Fruit fly (Drosophila melanogaster) whole organism, prepupa: ENCODE results near the gene CG44085.

ENCODE experiments used
- Blimp-1 ChIP-seq: fragments of 200-800 bp; sonication (Bioruptor generic); optimal IDR thresholded peaks from 3 replicates; lab custom pipeline; 2017; ENCODE audit warnings: missing biosample characterization, missing genetic modification characterization, mild to moderate bottlenecking, moderate library complexity, missing genetic modification reagents
- CG10631 ChIP-seq: fragments of 200-800 bp; sonication (Bioruptor generic); optimal IDR thresholded peaks from 2 replicates; lab custom pipeline; 2016; ENCODE audit warnings: missing biosample characterization, missing genetic modification characterization
- CG11902 ChIP-seq: fragments of 200-800 bp; sonication (Bioruptor generic); optimal IDR thresholded peaks from 3 replicates; lab custom pipeline; 2016; ENCODE audit warnings: missing biosample characterization, missing genetic modification characterization
- CG32006 ChIP-seq: fragments of 200-800 bp; sonication (Bioruptor generic); optimal IDR thresholded peaks from 3 replicates; lab custom pipeline; 2017; ENCODE audit warnings: missing biosample characterization, mild to moderate bottlenecking, missing genetic modification characterization
- CG6163 ChIP-seq: fragments of 200-800 bp; sonication (Bioruptor generic); IDR thresholded peaks from 3 replicates; pipeline ENCODE4 v1.3.6; 2022; ENCODE audit warnings: missing biosample characterization, missing genetic modification characterization
- CG6276 ChIP-seq: fragments of 200-800 bp; sonication (Bioruptor generic); optimal IDR thresholded peaks from 2 replicates; lab custom pipeline; 2017; ENCODE audit warnings: missing biosample characterization, mild to moderate bottlenecking, missing genetic modification characterization
- CG6792 ChIP-seq: fragments of 200-800 bp; sonication (Bioruptor generic); optimal IDR thresholded peaks from 3 replicates; lab custom pipeline; 2016; ENCODE audit warnings: missing biosample characterization, missing genetic modification characterization
- CG6808 ChIP-seq: fragments of 200-800 bp; sonication (Bioruptor generic); optimal IDR thresholded peaks from 3 replicates; lab custom pipeline; 2017; ENCODE audit warnings: missing biosample characterization, missing genetic modification characterization, mild to moderate bottlenecking, moderate library complexity, missing genetic modification reagents
- CG8119 ChIP-seq: fragments of 200-800 bp; sonication (Bioruptor generic); IDR thresholded peaks from 3 replicates; pipeline ENCODE4 v1.3.6; 2022; ENCODE audit warnings: missing biosample characterization, missing genetic modification characterization
- CG8319 ChIP-seq: fragments of 200-800 bp; sonication (Bioruptor generic); optimal IDR thresholded peaks from 3 replicates; lab custom pipeline; 2016; ENCODE audit warnings: missing biosample characterization, missing genetic modification characterization
- CG9139 ChIP-seq: fragments of 200-800 bp; sonication (Bioruptor generic); optimal IDR thresholded peaks from 3 replicates; lab custom pipeline; 2017; ENCODE audit warnings: missing biosample characterization, mild to moderate bottlenecking, missing genetic modification characterization
- Eip75B ChIP-seq: fragments of 200-800 bp; sonication (Bioruptor generic); optimal IDR thresholded peaks from 3 replicates; lab custom pipeline; 2016; ENCODE audit warnings: missing biosample characterization, missing genetic modification characterization
- Eip78C ChIP-seq: fragments of 200-800 bp; sonication (Bioruptor generic); peaks from one replicate; lab custom pipeline; 2016; ENCODE audit warnings: missing biosample characterization, missing genetic modification characterization
- Eip93F ChIP-seq: fragments of 200-800 bp; sonication (Bioruptor generic); optimal IDR thresholded peaks from 2 replicates; lab custom pipeline; 2016; ENCODE audit warnings: missing biosample characterization, mild to moderate bottlenecking, missing genetic modification characterization
- Ets96B ChIP-seq: fragments of 200-800 bp; optimal IDR thresholded peaks from 2 replicates; lab custom pipeline; 2019; ENCODE audit warnings: missing biosample characterization, mild to moderate bottlenecking, missing genetic modification characterization, moderate library complexity
- Gug ChIP-seq: fragments of 200-800 bp; sonication (Bioruptor generic); IDR thresholded peaks from 2 replicates; pipeline ENCODE4 v1.3.6; 2022; ENCODE audit warnings: missing biosample characterization, missing genetic modification characterization
- Hr38 ChIP-seq: sonication (Bioruptor generic); optimal IDR thresholded peaks from 2 replicates; lab custom pipeline; 2016; ENCODE audit warnings: missing biosample characterization, missing genetic modification characterization
- Hr39 ChIP-seq: fragments of 200-800 bp; sonication (Bioruptor generic); optimal IDR thresholded peaks from 2 replicates; lab custom pipeline; 2016; ENCODE audit warnings: missing biosample characterization, missing genetic modification characterization
- Hr4 ChIP-seq: fragments of 200-800 bp; sonication (Bioruptor generic); optimal IDR thresholded peaks from 3 replicates; lab custom pipeline; 2016; ENCODE audit warnings: missing biosample characterization, missing genetic modification characterization
- OdsH ChIP-seq: fragments of 200-800 bp; sonication (Bioruptor generic); optimal IDR thresholded peaks from 3 replicates; lab custom pipeline; 2016; ENCODE audit warnings: missing biosample characterization, missing genetic modification characterization
- Smox ChIP-seq: fragments of 200-800 bp; sonication (Bioruptor generic); optimal IDR thresholded peaks from 3 replicates; lab custom pipeline; 2016; ENCODE audit warnings: missing biosample characterization, missing genetic modification characterization
- Sox14 ChIP-seq: fragments of 200-800 bp; sonication (Bioruptor generic); optimal IDR thresholded peaks from 3 replicates; lab custom pipeline; 2016; ENCODE audit warnings: missing biosample characterization, missing genetic modification characterization
- achi ChIP-seq: fragments of 200-800 bp; sonication (Bioruptor generic); optimal IDR thresholded peaks from 3 replicates; lab custom pipeline; 2016; ENCODE audit warnings: missing biosample characterization, missing genetic modification characterization
- acj6 ChIP-seq: fragments of 200-800 bp; sonication (Bioruptor generic); optimal IDR thresholded peaks from 3 replicates; lab custom pipeline; 2016; ENCODE audit warnings: missing biosample characterization, missing genetic modification characterization
- eg ChIP-seq: fragments of 200-800 bp; sonication (Bioruptor generic); IDR thresholded peaks from 3 replicates; pipeline ENCODE4 v1.3.6; 2022; ENCODE audit warnings: missing biosample characterization, missing genetic modification characterization
- fd59A ChIP-seq: fragments of 200-800 bp; sonication (Bioruptor generic); optimal IDR thresholded peaks from 2 replicates; lab custom pipeline; 2017; ENCODE audit warnings: missing biosample characterization, mild to moderate bottlenecking, missing genetic modification characterization, missing genetic modification reagents
- fd85E ChIP-seq: fragments of 200-800 bp; sonication (Bioruptor generic); optimal IDR thresholded peaks from 3 replicates; lab custom pipeline; 2016; ENCODE audit warnings: missing biosample characterization, missing genetic modification characterization
- fkh ChIP-seq: fragments of 200-800 bp; sonication (Bioruptor generic); optimal IDR thresholded peaks from 3 replicates; lab custom pipeline; 2017; ENCODE audit warnings: missing biosample characterization, mild to moderate bottlenecking, missing genetic modification characterization, moderate library complexity
- pdm3 ChIP-seq: fragments of 200-800 bp; sonication (Bioruptor generic); optimal IDR thresholded peaks from 3 replicates; lab custom pipeline; 2016; ENCODE audit warnings: missing biosample characterization, missing genetic modification characterization
- salr ChIP-seq, 2 experiments: fragments of 200-800 bp; sonication (Bioruptor generic); optimal IDR thresholded peaks; 3 replicates each; lab custom pipeline; 2016 to 2018; ENCODE audit warnings: missing biosample characterization in 2 of 2, missing genetic modification characterization in 2 of 2, mild to moderate bottlenecking in 1 of 2
- svp ChIP-seq: fragments of 200-800 bp; sonication (Bioruptor generic); peaks from one replicate; lab custom pipeline; 2016; ENCODE audit warnings: missing biosample characterization, missing genetic modification characterization

Gene CG44085

dm6 chr2L:13291066-13291434 is 30.2 kb downstream of the CG44085 start:
- TF ChIP-seq achi = no peak
- no peak for TF ChIP-seq svp (GFP tag; lab: Kevin White, UChicago)
- TF ChIP-seq CG32006 = peak; percentile 65
- no peak for TF ChIP-seq CG6808 (GFP tag; lab: Kevin White, UChicago)
- 0 out of 3 replicates have a peak, but pooled peaks have one; percentile 49 for TF ChIP-seq CG6163 (GFP tag; lab: Robert Waterston, UW)
- no peak for TF ChIP-seq CG11902 (GFP tag; lab: Kevin White, UChicago)
- TF ChIP-seq pdm3 = peak; percentile 5
- TF ChIP-seq CG8119 (GFP tag; lab: Robert Waterston, UW) = 0 out of 3 replicates have a peak, but pooled peaks have one; percentile 52
- no peak for TF ChIP-seq fd59A (GFP tag; lab: Kevin White, UChicago)
- peak; percentile 39; the same call in 1 of the 2 replicates for TF ChIP-seq Gug (GFP tag; lab: Robert Waterston, UW)
- no peak for TF ChIP-seq salr (GFP tag; optimal IDR thresholded peaks at IDR 0.05; lab: Kevin White, UChicago)
- peak; percentile 73; the same call in 1 of the 3 replicates for TF ChIP-seq eg (GFP tag; lab: Robert Waterston, UW)
- TF ChIP-seq Hr4 (GFP tag; lab: Kevin White, UChicago) = peak; percentile 12

dm6 chr2L:13291960-13292487 is 31.2 kb downstream of the CG44085 start:
- TF ChIP-seq Eip78C (GFP tag; lab: Kevin White, UChicago) (peak; percentile 51), Hr38 (GFP tag; lab: Kevin White, UChicago) (no peak), eg (GFP tag; lab: Robert Waterston, UW) (no peak)

DNA sequence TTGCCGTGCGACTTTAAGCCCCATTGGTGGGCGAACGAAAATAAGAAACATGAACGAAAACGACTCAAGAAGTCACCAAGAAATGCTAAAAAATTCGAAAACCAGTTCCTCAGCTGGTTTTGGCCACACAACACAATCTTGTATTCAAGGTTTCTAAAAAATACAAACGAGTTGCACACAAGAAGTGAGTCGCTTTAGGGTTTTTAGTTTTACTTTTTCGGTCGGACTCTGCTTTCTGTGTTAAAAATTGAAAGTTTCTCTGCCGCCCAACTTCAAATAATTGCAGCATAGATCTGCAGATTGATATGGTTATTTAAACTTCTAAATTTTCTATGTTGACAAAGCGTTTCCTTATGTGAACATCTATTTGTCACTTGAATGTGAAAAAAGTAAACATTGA is 31.8 kb downstream of the CG44085 start, which contains the start of gene CG16824:
Gene CG16824 (plus strand): TSS at position 384 of the 400 bp plus-strand sequence.
- TF ChIP-seq CG11902 (GFP tag; lab: Kevin White, UChicago) = no peak
- no peak for TF ChIP-seq Hr39 (GFP tag; lab: Kevin White, UChicago)
- no peak for TF ChIP-seq Hr38 (GFP tag; lab: Kevin White, UChicago)
- TF ChIP-seq Blimp-1 (GFP tag; lab: Kevin White, UChicago) = peak; percentile 2

DNA sequence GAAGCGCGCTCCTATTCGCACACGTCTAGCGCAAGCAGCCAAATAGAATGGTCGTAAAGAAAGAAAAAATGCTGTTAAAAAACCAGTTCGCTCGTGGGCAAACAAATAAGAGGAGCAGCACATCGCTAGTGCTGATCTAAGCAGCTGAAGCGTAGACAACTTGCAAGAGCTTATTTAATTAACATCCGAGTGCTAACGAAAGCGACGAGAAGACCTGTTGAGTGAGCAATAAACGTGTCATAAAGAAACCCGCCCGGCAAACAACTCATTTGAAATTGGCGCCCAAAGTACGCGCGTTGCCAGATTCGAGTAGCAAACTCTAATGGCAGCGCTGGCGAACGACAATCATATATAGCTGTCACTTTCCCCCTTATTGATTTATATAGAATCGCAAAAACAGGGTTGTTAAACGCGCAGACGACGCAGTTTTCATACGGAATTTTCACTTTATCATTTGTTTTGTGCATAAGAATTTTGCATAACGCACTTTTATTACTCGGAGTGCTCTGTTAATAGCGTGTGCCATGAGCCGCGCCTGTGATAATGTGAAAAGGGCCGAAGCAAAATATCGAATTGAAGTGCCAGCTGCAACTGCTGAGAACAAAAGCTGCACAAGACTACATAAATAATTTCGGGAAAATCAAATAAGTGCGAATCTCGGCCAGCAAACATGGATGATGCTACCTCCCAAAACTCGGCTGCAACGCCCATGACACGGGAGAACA is 35.3 kb downstream of the CG44085 start:
- TF ChIP-seq fkh (GFP tag; lab: Kevin White, UChicago) = peak; percentile 80
- TF ChIP-seq Sox14 = peak; percentile 45
- peak; percentile 6 for TF ChIP-seq Blimp-1 (GFP tag; lab: Kevin White, UChicago)
- no peak for TF ChIP-seq CG6163 (GFP tag; lab: Robert Waterston, UW)

dm6 chr2L:13296703-13297230 is 36.0 kb downstream of the CG44085 start:
- no peak for TF ChIP-seq svp (GFP tag; lab: Kevin White, UChicago)
- TF ChIP-seq CG6792 (GFP tag; lab: Kevin White, UChicago) = no peak
- no peak for TF ChIP-seq CG9139 (GFP tag; lab: Kevin White, UChicago)
- TF ChIP-seq Smox = no peak
- no peak for TF ChIP-seq Eip75B (GFP tag; lab: Kevin White, UChicago)
- no peak for TF ChIP-seq pdm3
- no peak for TF ChIP-seq Hr4 (GFP tag; lab: Kevin White, UChicago)
- no peak for TF ChIP-seq fd85E (GFP tag; lab: Kevin White, UChicago)
- TF ChIP-seq Ets96B (tag; lab: Kevin White, UChicago) = no peak
- TF ChIP-seq achi = no peak
- no peak for TF ChIP-seq acj6
- TF ChIP-seq CG10631 (GFP tag; lab: Kevin White, UChicago) = no peak
- TF ChIP-seq Eip78C (GFP tag; lab: Kevin White, UChicago) = no peak
- TF ChIP-seq Eip93F (GFP tag; lab: Kevin White, UChicago) = no peak
- TF ChIP-seq OdsH (GFP tag; lab: Kevin White, UChicago) = no peak
- TF ChIP-seq CG6276 = no peak
- TF ChIP-seq CG8319 (GFP tag; lab: Kevin White, UChicago) = no peak
